Fruit fly (Drosophila melanogaster): ENCODE measurements around the gene CG33290.
A peak's percentile ranks its signal among the peaks of the same experiment; 100 is the strongest.

The CG33290 gene

DNA sequence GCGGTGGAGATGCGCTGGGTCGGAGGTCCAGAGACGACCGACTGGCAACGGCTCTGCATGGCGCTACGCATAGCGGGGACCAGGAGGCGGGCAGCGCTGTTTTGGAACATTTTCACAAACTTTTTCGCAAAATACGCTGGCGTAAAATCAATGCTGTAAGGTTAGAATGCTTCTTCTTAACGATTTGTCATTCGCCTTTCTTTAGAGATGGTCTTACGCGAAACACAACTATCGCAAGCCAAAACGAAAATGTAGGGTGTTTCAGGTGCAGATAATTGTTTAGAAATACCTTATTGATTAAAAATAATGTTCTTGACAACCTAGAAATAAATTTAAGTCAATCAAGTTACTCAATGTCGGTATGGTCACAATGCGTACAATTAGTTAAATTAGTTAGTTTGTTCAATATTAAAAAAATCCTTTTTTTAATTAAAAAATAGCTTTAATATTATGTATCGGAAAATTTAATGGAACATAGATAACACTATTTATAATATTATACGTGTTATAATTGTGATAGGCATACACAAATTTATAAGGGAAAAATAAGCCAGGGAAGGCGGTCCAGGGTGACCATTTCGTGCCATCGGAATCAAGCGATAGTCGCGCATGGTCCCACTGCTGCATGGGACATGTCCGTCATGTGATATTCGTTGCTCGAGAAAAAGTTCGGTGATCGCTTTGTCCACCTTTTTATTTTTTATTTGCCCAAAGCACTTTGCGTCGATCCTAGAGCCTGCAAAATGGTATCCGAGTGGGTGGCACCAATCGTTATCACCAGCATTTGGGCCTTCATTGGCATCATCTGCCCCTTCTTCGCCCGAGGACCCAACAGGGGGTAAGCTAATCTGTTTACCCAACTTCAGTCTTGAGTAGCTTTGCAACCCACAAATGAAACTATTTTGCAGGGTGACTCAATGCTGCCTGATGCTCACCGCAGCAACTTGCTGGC lies 2.6 kb upstream of the CG33290 start, which contains the start of the genes COX8 and VhaM9.7-b (continued):
- TF ChIP-seq CG17802 (tag; optimal IDR thresholded peaks at IDR 0.05) = no peak
- TF ChIP-seq Hmx (GFP tag; optimal IDR thresholded peaks at IDR 0.05) = no peak
- no peak for TF ChIP-seq exex (tag; optimal IDR thresholded peaks at IDR 0.05)
- TF ChIP-seq ap (GFP tag; IDR thresholded peaks at IDR 0.05) = no peak
- TF ChIP-seq sima (GFP tag; optimal IDR thresholded peaks at IDR 0.05) = no peak
- TF ChIP-seq Vsx1 (GFP tag; optimal IDR thresholded peaks at IDR 0.05) = no peak
- TF ChIP-seq CG32772 (GFP tag; IDR thresholded peaks at IDR 0.05) = no peak; the same call in 1 of the 2 replicates
- no peak for TF ChIP-seq ttk (GFP tag; IDR thresholded peaks at IDR 0.05)
- TF ChIP-seq CG1529 (GFP tag; optimal IDR thresholded peaks at IDR 0.05) = no peak
- peak; percentile 97 for TF ChIP-seq MESR4 (GFP tag; optimal IDR thresholded peaks at IDR 0.05)
- TF ChIP-seq hkb (optimal IDR thresholded peaks at IDR 0.05) = no peak
- TF ChIP-seq hkb (GFP tag; IDR thresholded peaks at IDR 0.05) = peak; percentile 27; the same call in 1 of the 2 replicates
- TF ChIP-seq CG2712 (tag; optimal IDR thresholded peaks at IDR 0.05) = peak; percentile 71
- TF ChIP-seq Sox102F (GFP tag; optimal IDR thresholded peaks at IDR 0.05) = no peak
- TF ChIP-seq Hmr (GFP tag; optimal IDR thresholded peaks at IDR 0.05) = no peak
- peak; percentile 65 for TF ChIP-seq NfI (GFP tag; optimal IDR thresholded peaks at IDR 0.05)
- no peak for TF ChIP-seq CG6813 (GFP tag; optimal IDR thresholded peaks at IDR 0.05)
- no peak for TF ChIP-seq Nf-YA (GFP tag; IDR thresholded peaks at IDR 0.05)
- peak; percentile 54; the same call in 1 of the 2 replicates for TF ChIP-seq ara (GFP tag; IDR thresholded peaks at IDR 0.05)
- TF ChIP-seq CG1647 (GFP tag; optimal IDR thresholded peaks at IDR 0.05) = peak; percentile 25
- TF ChIP-seq CG8388 (GFP tag; optimal IDR thresholded peaks at IDR 0.05) = no peak
- TF ChIP-seq aop (GFP tag; IDR thresholded peaks at IDR 0.05) = peak; percentile 11; the same call in 1 of the 2 replicates
- no peak for TF ChIP-seq CG18599 (GFP tag; optimal IDR thresholded peaks at IDR 0.05)
- peak; percentile 55; the same call in 1 of the 2 replicates for TF ChIP-seq CG14441 (GFP tag; IDR thresholded peaks at IDR 0.05)
- TF ChIP-seq Elba2 (GFP tag; optimal IDR thresholded peaks at IDR 0.05) = peak; percentile 42
- TF ChIP-seq pnt (GFP tag; optimal IDR thresholded peaks at IDR 0.05) = peak; percentile 59
- TF ChIP-seq CG11560 (tag; IDR thresholded peaks at IDR 0.05) = no peak
- no peak for TF ChIP-seq cas (GFP tag; IDR thresholded peaks at IDR 0.05)
- no peak for TF ChIP-seq MTF-1 (GFP tag; optimal IDR thresholded peaks at IDR 0.05; ENCODE audit: borderline replicate concordance)
- no peak for TF ChIP-seq Gsc (GFP tag; IDR thresholded peaks at IDR 0.05)
- TF ChIP-seq wek (GFP tag; optimal IDR thresholded peaks at IDR 0.05) = no peak
- no peak for TF ChIP-seq Trl (optimal IDR thresholded peaks at IDR 0.05)
- TF ChIP-seq Trl (GFP tag; optimal IDR thresholded peaks at IDR 0.05) = peak; percentile 70
- TF ChIP-seq inv (GFP tag; IDR thresholded peaks at IDR 0.05; ENCODE audit: partially characterized antibody) = peak; percentile 65; the same call in 1 of the 2 replicates
- peak; percentile 75 for TF ChIP-seq CG30020 (tag; optimal IDR thresholded peaks at IDR 0.05)
- TF ChIP-seq CG6765 (GFP tag; optimal IDR thresholded peaks at IDR 0.05) = no peak
- TF ChIP-seq Dfd (GFP tag; optimal IDR thresholded peaks at IDR 0.05) = no peak
- TF ChIP-seq Ets65A (GFP tag) = peak; percentile 96
- TF ChIP-seq ewg (GFP tag; optimal IDR thresholded peaks at IDR 0.05) = no peak
- TF ChIP-seq CG11723 (GFP tag; optimal IDR thresholded peaks at IDR 0.05) = no peak
- no peak for TF ChIP-seq Bdp1 (GFP tag; optimal IDR thresholded peaks at IDR 0.05)
- no peak for TF ChIP-seq Fer1 (GFP tag; optimal IDR thresholded peaks at IDR 0.05)
- TF ChIP-seq CG5953 (GFP tag; IDR thresholded peaks at IDR 0.05) = no peak
- no peak; the same call in 1 of the 2 replicates for TF ChIP-seq CG2129 (GFP tag; IDR thresholded peaks at IDR 0.05; ENCODE audit: partially characterized antibody)
- TF ChIP-seq Deaf1 (tag; optimal IDR thresholded peaks at IDR 0.05) = no peak
- no peak; the same call in 1 of the 2 replicates for TF ChIP-seq sna (GFP tag; IDR thresholded peaks at IDR 0.05; ENCODE audit: partially characterized antibody)
- peak; percentile 61; the same call in 1 of the 3 replicates for TF ChIP-seq CG14860 (GFP tag; IDR thresholded peaks at IDR 0.05; ENCODE audit: partially characterized antibody)
- TF ChIP-seq dimm (GFP tag; IDR thresholded peaks at IDR 0.05) = no peak
- TF ChIP-seq stwl (tag; optimal IDR thresholded peaks at IDR 0.05) = peak; percentile 36

Measured in whole organism, embryonic.